Worm (Caenorhabditis elegans) whole organism, young adult: ENCODE data around the gene sre-8.
A peak's percentile ranks its signal among the peaks of the same experiment; 100 is the strongest.

Source experiments
- B0035.1 ChIP-seq: sonication (generic microtip); optimal IDR thresholded peaks from 2 replicates; lab custom pipeline; 2016; ENCODE audit warnings: missing genetic modification characterization, mild to moderate bottlenecking, missing compliant biosample characterization, missing genotype, missing genetic modification reagents
- F22D6.2 ChIP-seq: sonication (generic microtip); optimal IDR thresholded peaks from 2 replicates; lab custom pipeline; 2016; ENCODE audit warnings: mild to moderate bottlenecking, missing genetic modification characterization, missing compliant biosample characterization
- F23B12.7 ChIP-seq: sonication (generic microtip); optimal IDR thresholded peaks from 2 replicates; lab custom pipeline; 2017; ENCODE audit warnings: missing genetic modification characterization, mild to moderate bottlenecking, missing compliant biosample characterization, antibody characterized with exemption, moderate library complexity; ENCODE audit not compliant: insufficient read depth
- F37B4.10 ChIP-seq: fragments of 200-800 bp; sonication (Bioruptor generic); IDR thresholded peaks from 2 replicates; pipeline ENCODE4 v1.3.6; 2022; ENCODE audit warnings: missing genetic modification characterization, missing compliant biosample characterization
- F52B5.7 ChIP-seq: sonication (generic microtip); optimal IDR thresholded peaks from 2 replicates; lab custom pipeline; 2016; ENCODE audit warnings: mild to moderate bottlenecking, missing genetic modification characterization, missing compliant biosample characterization
- F55B11.4 ChIP-seq: sonication (generic microtip); optimal IDR thresholded peaks from 2 replicates; lab custom pipeline; 2016; ENCODE audit warnings: missing compliant biosample characterization, missing genetic modification characterization, borderline replicate concordance; ENCODE audit not compliant: insufficient read depth
- F57C9.4 ChIP-seq: sonication (generic microtip); optimal IDR thresholded peaks from 2 replicates; lab custom pipeline; 2017; ENCODE audit warnings: mild to moderate bottlenecking, missing genetic modification characterization, missing compliant biosample characterization
- T26A5.8 ChIP-seq: sonication (generic microtip); optimal IDR thresholded peaks from 2 replicates; lab custom pipeline; 2016; ENCODE audit warnings: missing genetic modification characterization, missing compliant biosample characterization
- Y53F4B.3 ChIP-seq: fragments of 200-800 bp; sonication (Bioruptor generic); IDR thresholded peaks from 2 replicates; pipeline ENCODE4 v1.3.6; 2022; ENCODE audit warnings: missing genetic modification reagents, missing genetic modification characterization, missing compliant biosample characterization
- Y56A3A.18 ChIP-seq: fragments of 200-800 bp; sonication (Bioruptor generic); IDR thresholded peaks from 2 replicates; pipeline ENCODE4 v1.3.6; 2022; ENCODE audit warnings: missing genetic modification reagents, missing genetic modification characterization, missing compliant biosample characterization
- Y67H2A.10 ChIP-seq: fragments of 200-800 bp; sonication (Bioruptor generic); conservative IDR thresholded peaks from 2 replicates; pipeline ENCODE4 v1.3.6; 2022; ENCODE audit warnings: missing genetic modification reagents, missing genetic modification characterization, missing compliant biosample characterization
- aptf-3 ChIP-seq: fragments of 200-800 bp; sonication (Bioruptor generic); IDR thresholded peaks from 2 replicates; pipeline ENCODE4 v1.3.6; 2022; ENCODE audit warnings: missing genetic modification characterization, missing compliant biosample characterization
- atf-7 ChIP-seq: sonication (generic microtip); optimal IDR thresholded peaks from 2 replicates; lab custom pipeline; 2017; ENCODE audit warnings: mild to moderate bottlenecking, missing genetic modification characterization, missing compliant biosample characterization
- attf-6 ChIP-seq: fragments of 200-800 bp; sonication (Bioruptor generic); IDR thresholded peaks from 2 replicates; pipeline ENCODE4 v1.3.6; 2022; ENCODE audit warnings: missing genetic modification reagents, missing genetic modification characterization, missing compliant biosample characterization
- cebp-1 ChIP-seq, 2 experiments: fragments of 200-800 bp in 1 of 2; sonication (Bioruptor generic) in 1 of 2; sonication (generic microtip) in 1 of 2; IDR thresholded peaks in 1 of 2; optimal IDR thresholded peaks in 1 of 2; 2 replicates each; pipeline versions ENCODE4 v1.3.6 to Lab custom; 2017 to 2022; ENCODE audit warnings: missing compliant biosample characterization in 2 of 2, missing genetic modification characterization in 2 of 2, mild to moderate bottlenecking in 1 of 2, missing genetic modification reagents in 1 of 2, moderate library complexity in 1 of 2
- cebp-2 ChIP-seq: fragments of 200-800 bp; sonication (Bioruptor generic); IDR thresholded peaks from 2 replicates; pipeline ENCODE4 v1.3.6; 2022; ENCODE audit warnings: missing genetic modification characterization, missing compliant biosample characterization
- ceh-100 ChIP-seq: fragments of 200-800 bp; sonication (Bioruptor generic); IDR thresholded peaks from 2 replicates; pipeline ENCODE4 v1.3.6; 2022; ENCODE audit warnings: missing genetic modification reagents, missing genetic modification characterization, missing compliant biosample characterization
- ceh-79 ChIP-seq: sonication (generic microtip); optimal IDR thresholded peaks from 2 replicates; lab custom pipeline; 2017; ENCODE audit warnings: mild to moderate bottlenecking, missing genetic modification characterization, missing compliant biosample characterization
- egrh-3 ChIP-seq: fragments of 200-800 bp; sonication (Bioruptor generic); IDR thresholded peaks from 2 replicates; pipeline ENCODE4 v1.3.6; 2022; ENCODE audit warnings: missing genetic modification reagents, missing genetic modification characterization, missing compliant biosample characterization
- ekl-4 ChIP-seq: fragments of 200-800 bp; sonication (Bioruptor generic); IDR thresholded peaks from 2 replicates; pipeline ENCODE4 v1.3.6; 2022; ENCODE audit warnings: missing genetic modification reagents, missing genetic modification characterization, missing compliant biosample characterization
- ets-4 ChIP-seq: fragments of 200-800 bp; sonication (Bioruptor generic); optimal IDR thresholded peaks from 2 replicates; lab custom pipeline; 2018; ENCODE audit warnings: mild to moderate bottlenecking, missing genetic modification characterization, missing compliant biosample characterization
- fkh-3 ChIP-seq: sonication (generic microtip); optimal IDR thresholded peaks from 2 replicates; lab custom pipeline; 2016; ENCODE audit warnings: mild to moderate bottlenecking, missing genetic modification characterization, missing compliant biosample characterization
- hrde-1 ChIP-seq: sonication (generic microtip); optimal IDR thresholded peaks from 2 replicates; lab custom pipeline; 2016; ENCODE audit warnings: missing genetic modification characterization, mild to moderate bottlenecking, missing compliant biosample characterization, moderate library complexity, missing genotype, missing genetic modification reagents, borderline replicate concordance
- hsf-1 ChIP-seq: fragments of 200-800 bp; sonication (Bioruptor generic); IDR thresholded peaks from 2 replicates; pipeline ENCODE4 v1.3.6; 2022; ENCODE audit warnings: missing genetic modification reagents, missing genetic modification characterization, missing compliant biosample characterization
- lag-1 ChIP-seq: fragments of 200-800 bp; sonication (Bioruptor generic); IDR thresholded peaks from 2 replicates; pipeline ENCODE4 v1.3.6; 2022; ENCODE audit warnings: missing genetic modification reagents, missing genetic modification characterization, missing compliant biosample characterization
- let-607 ChIP-seq, 2 experiments: fragments of 200-800 bp in 1 of 2; sonication (Bioruptor generic) in 1 of 2; sonication (generic microtip) in 1 of 2; optimal IDR thresholded peaks; 2 replicates each; lab custom pipeline; 2016 to 2018; ENCODE audit warnings: mild to moderate bottlenecking in 2 of 2, missing compliant biosample characterization in 2 of 2, missing genetic modification characterization in 2 of 2, moderate library complexity in 2 of 2, missing genotype in 1 of 2
- lin-54 ChIP-seq: fragments of 200-800 bp; sonication (Bioruptor generic); optimal IDR thresholded peaks from 2 replicates; lab custom pipeline; 2018; ENCODE audit warnings: mild to moderate bottlenecking, missing genetic modification characterization, missing compliant biosample characterization
- lir-1 ChIP-seq: fragments of 200-800 bp; sonication (Bioruptor generic); conservative IDR thresholded peaks from 2 replicates; pipeline ENCODE4 v1.3.6; 2022; ENCODE audit warnings: missing genetic modification reagents, missing genetic modification characterization, missing compliant biosample characterization
- madf-10 ChIP-seq: sonication (generic microtip); optimal IDR thresholded peaks from 2 replicates; lab custom pipeline; 2016; ENCODE audit warnings: mild to moderate bottlenecking, missing genetic modification characterization, missing compliant biosample characterization
- madf-3 ChIP-seq: fragments of 200-800 bp; sonication (Bioruptor generic); IDR thresholded peaks from 2 replicates; pipeline ENCODE4 v1.3.6; 2022; ENCODE audit warnings: missing genetic modification reagents, missing genetic modification characterization, missing compliant biosample characterization
- mcd-1 ChIP-seq: fragments of 200-800 bp; sonication (Bioruptor generic); IDR thresholded peaks from 2 replicates; pipeline ENCODE4 v1.3.6; 2022; ENCODE audit warnings: missing genetic modification reagents, missing genetic modification characterization, missing compliant biosample characterization
- mes-4 ChIP-seq: sonication (generic microtip); optimal IDR thresholded peaks from 2 replicates; lab custom pipeline; 2016; ENCODE audit warnings: missing genotype, missing genetic modification characterization, missing compliant biosample characterization
- nhr-179 ChIP-seq: sonication (generic microtip); optimal IDR thresholded peaks from 2 replicates; lab custom pipeline; 2016; ENCODE audit warnings: mild to moderate bottlenecking, missing genetic modification characterization, missing compliant biosample characterization
- nhr-90 ChIP-seq: sonication (generic microtip); optimal IDR thresholded peaks from 2 replicates; lab custom pipeline; 2016; ENCODE audit warnings: missing genotype, mild to moderate bottlenecking, missing genetic modification characterization, missing compliant biosample characterization
- rcor-1 ChIP-seq: fragments of 200-800 bp; sonication (Bioruptor generic); IDR thresholded peaks from 2 replicates; pipeline ENCODE4 v1.3.6; 2022; ENCODE audit warnings: missing genetic modification reagents, missing genetic modification characterization, missing compliant biosample characterization
- sea-2 ChIP-seq: fragments of 200-800 bp; sonication (Bioruptor generic); IDR thresholded peaks from 2 replicates; pipeline ENCODE4 v1.3.6; 2022; ENCODE audit warnings: missing genetic modification characterization, missing compliant biosample characterization
- snpc-1.1 ChIP-seq: sonication (generic microtip); optimal IDR thresholded peaks from 2 replicates; lab custom pipeline; 2017; ENCODE audit warnings: missing genetic modification characterization, mild to moderate bottlenecking, missing compliant biosample characterization, antibody characterized with exemption, moderate library complexity, missing genotype, missing genetic modification reagents; ENCODE audit not compliant: insufficient read depth
- snpc-1.3 ChIP-seq: sonication (generic microtip); optimal IDR thresholded peaks from 2 replicates; lab custom pipeline; 2017; ENCODE audit warnings: missing genetic modification characterization, mild to moderate bottlenecking, missing compliant biosample characterization, antibody characterized with exemption, moderate library complexity, missing genotype, missing genetic modification reagents; ENCODE audit not compliant: insufficient read depth
- snpc-4 ChIP-seq, 5 experiments: fragments of 150-350 bp in 1 of 5; sonication (generic microtip) in 4 of 5; optimal IDR thresholded peaks; 2 replicates each; lab custom pipeline; 2014 to 2018; ENCODE audit warnings: missing genetic modification characterization in 5 of 5, missing biosample characterization in 3 of 5, antibody characterized with exemption in 2 of 5, mild to moderate bottlenecking in 2 of 5, missing compliant biosample characterization in 2 of 5, missing genotype in 2 of 5, moderate library complexity in 2 of 5, missing genetic modification reagents in 1 of 5
- tbx-9 ChIP-seq: sonication (generic microtip); optimal IDR thresholded peaks from 2 replicates; lab custom pipeline; 2016; ENCODE audit warnings: borderline replicate concordance, missing genetic modification characterization, inconsistent platforms, missing compliant biosample characterization
- unc-62 ChIP-seq: fragments of 150-350 bp; optimal IDR thresholded peaks from 2 replicates; lab custom pipeline; 2014; ENCODE audit warnings: missing biosample characterization, missing genetic modification reagents, missing genetic modification characterization
- ztf-26 ChIP-seq: sonication (generic microtip); optimal IDR thresholded peaks from 2 replicates; lab custom pipeline; 2017; ENCODE audit warnings: missing genetic modification characterization, missing compliant biosample characterization
- ztf-28 ChIP-seq: fragments of 200-800 bp; sonication (Bioruptor generic); IDR thresholded peaks from 2 replicates; pipeline ENCODE4 v1.3.6; 2022; ENCODE audit warnings: missing genetic modification reagents, missing genetic modification characterization, missing compliant biosample characterization

The sre-8 gene

ce11 chrV:14226373-14226772 is 30.5 kb upstream of the sre-8 start, which contains the start of gene nep-21 (continued):
- TF ChIP-seq snpc-4 (GFP tag; optimal IDR thresholded peaks at IDR 0.05; lab: Kevin White, UChicago) (no peak), snpc-4 (tag; optimal IDR thresholded peaks at IDR 0.05; lab: Kevin White, UChicago) (no peak), nhr-90 (tag; lab: Kevin White, UChicago) (no peak), rcor-1 (no peak), Y53F4B.3 (GFP tag; lab: Robert Waterston, UW) (no peak), cebp-1 (GFP tag; IDR thresholded peaks at IDR 0.05; lab: Robert Waterston, UW) (no peak), cebp-1 (tag; optimal IDR thresholded peaks at IDR 0.05; lab: Kevin White, UChicago) (no peak), unc-62 (GFP tag; lab: Kevin White, UChicago) (no peak), F55B11.4 (tag; lab: Kevin White, UChicago) (no peak), F57C9.4 (tag; lab: Kevin White, UChicago) (no peak)

DNA sequence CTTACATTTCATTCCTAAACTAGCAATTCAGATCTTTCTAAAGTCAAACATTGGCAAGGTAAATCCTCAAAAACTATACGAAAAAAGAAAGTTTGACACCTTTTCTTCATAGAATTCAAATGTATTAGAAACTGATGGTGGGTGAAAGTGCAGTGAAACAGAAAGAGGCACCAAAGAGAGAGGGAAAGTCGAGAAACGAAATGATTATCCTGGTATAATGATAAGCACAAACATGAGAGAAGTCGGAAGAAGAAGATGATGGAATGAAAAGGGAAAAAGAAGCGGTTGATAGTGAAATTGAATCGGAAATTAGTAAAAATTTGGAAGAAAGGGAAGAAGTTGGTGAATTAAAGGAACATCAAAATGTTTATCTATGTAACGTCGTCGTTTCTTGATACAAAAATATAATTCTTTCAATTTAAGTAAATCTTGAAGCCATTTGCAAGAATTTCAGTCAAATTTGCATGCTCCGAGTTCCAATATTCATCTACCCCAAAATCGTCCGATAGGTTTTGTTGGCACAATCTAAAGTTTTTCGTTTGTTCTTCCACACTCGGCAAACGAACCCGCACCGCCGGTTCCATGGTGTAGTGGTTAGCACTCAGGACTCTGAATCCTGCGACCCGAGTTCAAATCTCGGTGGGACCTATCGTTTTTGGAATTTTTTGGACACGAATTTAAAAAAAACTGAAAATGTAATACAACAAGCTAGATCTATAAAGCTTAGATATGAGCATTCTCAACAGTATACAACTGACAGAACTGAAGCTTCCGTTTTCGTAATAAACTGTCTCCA is 25.9 kb upstream of the sre-8 start:
- TF ChIP-seq ekl-4 (GFP tag; lab: Robert Waterston, UW) = no peak
- peak; percentile 49 for TF ChIP-seq snpc-1.1 (tag; lab: Kevin White, UChicago)
- TF ChIP-seq hsf-1 (GFP tag; lab: Robert Waterston, UW) = no peak
- TF ChIP-seq Y67H2A.10 (GFP tag; lab: Robert Waterston, UW) = no peak
- no peak for TF ChIP-seq rcor-1
- no peak for TF ChIP-seq let-607 (tag; optimal IDR thresholded peaks at IDR 0.05; lab: Kevin White, UChicago)
- peak; percentile 73 for TF ChIP-seq F23B12.7 (tag; lab: Kevin White, UChicago)
- TF ChIP-seq F52B5.7 (tag; lab: Kevin White, UChicago) = no peak
- no peak for TF ChIP-seq sea-2
- no peak for TF ChIP-seq atf-7 (tag; lab: Kevin White, UChicago)
- peak; percentile 54 for TF ChIP-seq snpc-1.3 (tag; lab: Kevin White, UChicago)
- TF ChIP-seq lag-1 (GFP tag; lab: Robert Waterston, UW) = no peak
- no peak for TF ChIP-seq Y56A3A.18
- TF ChIP-seq T26A5.8 (tag; lab: Kevin White, UChicago) = no peak
- TF ChIP-seq madf-10 (tag; lab: Kevin White, UChicago) = no peak
- no peak for TF ChIP-seq egrh-3 (GFP tag; lab: Robert Waterston, UW)
- TF ChIP-seq mcd-1 = no peak
- no peak for TF ChIP-seq nhr-179
- peak; percentile 0 for TF ChIP-seq snpc-4 (GFP tag; optimal IDR thresholded peaks at IDR 0.05; lab: Kevin White, UChicago)
- peak in 1 of 4 experiments; percentile 12 for TF ChIP-seq snpc-4 (tag; optimal IDR thresholded peaks at IDR 0.05; lab: Kevin White, UChicago)
- no peak for TF ChIP-seq hrde-1 (tag; lab: Kevin White, UChicago)
- no peak for TF ChIP-seq B0035.1 (tag; lab: Kevin White, UChicago)
- no peak for TF ChIP-seq ztf-28 (GFP tag; lab: Robert Waterston, UW)
- no peak for TF ChIP-seq ceh-100
- TF ChIP-seq fkh-3 = no peak
- no peak for TF ChIP-seq lin-54 (GFP tag; lab: Kevin White, UChicago)
- no peak for TF ChIP-seq cebp-2 (GFP tag; lab: Robert Waterston, UW)
- TF ChIP-seq aptf-3 (GFP tag; lab: Robert Waterston, UW) = no peak
- TF ChIP-seq ztf-26 (tag; lab: Kevin White, UChicago) = no peak
- no peak for TF ChIP-seq mes-4 (tag; lab: Kevin White, UChicago)
- no peak for TF ChIP-seq lir-1 (GFP tag; lab: Robert Waterston, UW)
- TF ChIP-seq F37B4.10 (GFP tag; lab: Robert Waterston, UW) = no peak
- no peak for TF ChIP-seq ets-4 (GFP tag; lab: Kevin White, UChicago)
- no peak for TF ChIP-seq tbx-9 (tag; lab: Kevin White, UChicago)
- no peak for TF ChIP-seq nhr-90 (tag; lab: Kevin White, UChicago)
- no peak for TF ChIP-seq attf-6 (GFP tag; lab: Robert Waterston, UW)
- no peak for TF ChIP-seq F22D6.2
- TF ChIP-seq madf-3 = no peak
- TF ChIP-seq ceh-79 (tag; lab: Kevin White, UChicago) = no peak
